Fruit fly (Drosophila melanogaster): ENCODE data around the gene TfAP-2.

DNA sequence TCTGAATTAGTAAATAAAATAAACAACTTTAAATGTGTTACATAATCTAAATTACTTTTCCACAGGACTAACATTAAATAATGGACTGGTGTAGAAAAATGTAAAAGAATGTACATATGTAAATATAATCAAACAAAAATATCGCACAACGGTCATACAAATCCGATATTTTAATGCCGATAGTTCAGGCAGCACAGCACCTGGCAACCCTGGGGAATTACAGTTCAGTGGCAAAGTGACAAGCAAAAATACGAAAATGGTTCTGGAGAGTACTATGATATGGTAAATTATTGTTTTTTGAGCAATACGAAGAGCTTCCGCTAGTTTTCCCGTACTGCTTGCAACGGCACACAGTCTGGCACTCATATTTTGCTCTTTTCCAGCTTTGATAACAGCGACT is 49.8 kb upstream of the TfAP-2 start, which contains the start of gene Rpn10:
- TF ChIP-seq h (optimal IDR thresholded peaks at IDR 0.05) (no peak), ttk (optimal IDR thresholded peaks at IDR 0.05) (no peak)

Data from Kc167 (cell line).